Worm (Caenorhabditis elegans) whole organism, early embryonic: ENCODE results near the gene Y56A3A.30.

Experiments used
- B0310.2 ChIP-seq: sonication (generic microtip); optimal IDR thresholded peaks from 2 replicates; lab custom pipeline; 2016; ENCODE audit warnings: mild to moderate bottlenecking, missing genetic modification characterization, missing compliant biosample characterization
- F13C5.2 ChIP-seq: sonication (generic microtip); optimal IDR thresholded peaks from 2 replicates; lab custom pipeline; 2017; ENCODE audit warnings: mild to moderate bottlenecking, missing genetic modification characterization, inconsistent platforms, missing compliant biosample characterization
- aly-1 ChIP-seq: sonication (generic microtip); optimal IDR thresholded peaks from 2 replicates; lab custom pipeline; 2016; ENCODE audit warnings: missing genetic modification characterization, missing compliant biosample characterization
- ama-1 ChIP-seq: fragments of 150-350 bp; optimal IDR thresholded peaks from 2 replicates; lab custom pipeline; 2014
- ceh-36 ChIP-seq: sonication (generic microtip); optimal IDR thresholded peaks from 2 replicates; lab custom pipeline; 2016; ENCODE audit warnings: missing genetic modification characterization, inconsistent platforms, missing compliant biosample characterization
- flt-1 ChIP-seq: fragments of 200-800 bp; sonication (Bioruptor generic); IDR thresholded peaks from 2 replicates; pipeline ENCODE4 v1.3.6; 2022; ENCODE audit warnings: missing genetic modification characterization, missing compliant biosample characterization
- hmbx-1 ChIP-seq: sonication (generic microtip); optimal IDR thresholded peaks from 2 replicates; lab custom pipeline; 2016; ENCODE audit warnings: mild to moderate bottlenecking, missing genetic modification characterization, missing compliant biosample characterization
- hmg-4 ChIP-seq: fragments of 200-800 bp; sonication (Bioruptor generic); optimal IDR thresholded peaks from 2 replicates; lab custom pipeline; 2018; ENCODE audit warnings: mild to moderate bottlenecking, missing genetic modification characterization, missing compliant biosample characterization
- pes-1 ChIP-seq: fragments of 200-800 bp; sonication (Bioruptor generic); IDR thresholded peaks from 2 replicates; pipeline ENCODE4 v1.3.6; 2022; ENCODE audit warnings: missing genetic modification reagents, missing genetic modification characterization, missing compliant biosample characterization
- scrt-1 ChIP-seq: fragments of 200-800 bp; sonication (Bioruptor generic); IDR thresholded peaks from 2 replicates; pipeline ENCODE4 v1.3.6; 2022; ENCODE audit warnings: missing genetic modification characterization, missing compliant biosample characterization
- tbx-11 ChIP-seq: fragments of 200-800 bp; sonication (Bioruptor generic); IDR thresholded peaks from 2 replicates; pipeline ENCODE4 v1.3.6; 2022; ENCODE audit warnings: missing genetic modification characterization, missing compliant biosample characterization
- tra-4 ChIP-seq: sonication (generic microtip); optimal IDR thresholded peaks from 2 replicates; lab custom pipeline; 2017; ENCODE audit warnings: missing genetic modification characterization, missing compliant biosample characterization

- TF ChIP-seq tra-4 (tag; lab: Kevin White, UChicago) (no peak), flt-1 (no peak), aly-1 (no peak), hmbx-1 (tag; lab: Kevin White, UChicago) (no peak), ama-1 (lab: Kevin White, UChicago) (no peak), tbx-11 (GFP tag; lab: Robert Waterston, UW) (no peak; the same call in 1 of the 2 replicates), B0310.2 (tag; lab: Kevin White, UChicago) (no peak), scrt-1 (GFP tag; lab: Robert Waterston, UW) (no peak), pes-1 (no peak), hmg-4 (GFP tag; lab: Kevin White, UChicago) (no peak), F13C5.2 (tag; lab: Kevin White, UChicago) (no peak), ceh-36 (no peak)
Observed at ce11 chrIII:11931960-11932359, 46.9 kb downstream of the Y56A3A.30 start.
